Worm (Caenorhabditis elegans) whole organism, early embryonic: ENCODE measurements around the gene vab-23.

Experiments used
- B0310.2 ChIP-seq: sonication (generic microtip); optimal IDR thresholded peaks from 2 replicates; lab custom pipeline; 2016; ENCODE audit warnings: mild to moderate bottlenecking, missing genetic modification characterization, missing compliant biosample characterization
- aly-1 ChIP-seq: sonication (generic microtip); optimal IDR thresholded peaks from 2 replicates; lab custom pipeline; 2016; ENCODE audit warnings: missing genetic modification characterization, missing compliant biosample characterization
- ama-1 ChIP-seq: fragments of 150-350 bp; optimal IDR thresholded peaks from 2 replicates; lab custom pipeline; 2014
- ceh-13 ChIP-seq: fragments of 200-800 bp; sonication (Bioruptor generic); optimal IDR thresholded peaks from 2 replicates; lab custom pipeline; 2018; ENCODE audit warnings: mild to moderate bottlenecking, missing genetic modification characterization, missing compliant biosample characterization
- ceh-36 ChIP-seq: sonication (generic microtip); optimal IDR thresholded peaks from 2 replicates; lab custom pipeline; 2016; ENCODE audit warnings: missing genetic modification characterization, inconsistent platforms, missing compliant biosample characterization
- ets-7 ChIP-seq: sonication (generic microtip); optimal IDR thresholded peaks from 2 replicates; lab custom pipeline; 2016; ENCODE audit warnings: missing genotype, missing genetic modification characterization, missing compliant biosample characterization
- hmbx-1 ChIP-seq: sonication (generic microtip); optimal IDR thresholded peaks from 2 replicates; lab custom pipeline; 2016; ENCODE audit warnings: mild to moderate bottlenecking, missing genetic modification characterization, missing compliant biosample characterization
- pes-1 ChIP-seq: fragments of 200-800 bp; sonication (Bioruptor generic); IDR thresholded peaks from 2 replicates; pipeline ENCODE4 v1.3.6; 2022; ENCODE audit warnings: missing genetic modification reagents, missing genetic modification characterization, missing compliant biosample characterization
- tbx-11 ChIP-seq: fragments of 200-800 bp; sonication (Bioruptor generic); IDR thresholded peaks from 2 replicates; pipeline ENCODE4 v1.3.6; 2022; ENCODE audit warnings: missing genetic modification characterization, missing compliant biosample characterization
- tbx-37 ChIP-seq: fragments of 200-800 bp; sonication (Bioruptor generic); conservative IDR thresholded peaks from 2 replicates; pipeline ENCODE4 v1.3.6; 2022; ENCODE audit warnings: missing genetic modification reagents, missing genetic modification characterization, missing compliant biosample characterization

ce11 chrII:11849572-11849971 is 51.4 kb downstream of the vab-23 start:
- TF ChIP-seq tbx-11 (GFP tag; lab: Robert Waterston, UW) (no peak), tbx-37 (GFP tag; lab: Robert Waterston, UW) (no peak), ceh-13 (GFP tag; lab: Kevin White, UChicago) (no peak), ama-1 (no peak), ets-7 (tag; lab: Kevin White, UChicago) (no peak), hmbx-1 (tag; lab: Kevin White, UChicago) (no peak), B0310.2 (no peak), aly-1 (no peak), ceh-36 (no peak), pes-1 (GFP tag; lab: Robert Waterston, UW) (no peak)
